Fruit fly (Drosophila melanogaster) whole organism, embryonic: Measurements from ENCODE around the gene CG11672.

Experiments
- Aef1 ChIP-seq: fragments of 200-800 bp; sonication (Bioruptor generic); IDR thresholded peaks from 3 replicates; pipeline ENCODE4 v1.3.6; 2022; ENCODE audit warnings: missing biosample characterization, missing genetic modification characterization
- Atf3 ChIP-seq: fragments of 200-800 bp; sonication (Bioruptor generic); optimal IDR thresholded peaks from 3 replicates; lab custom pipeline; 2016; ENCODE audit warnings: missing biosample characterization, missing genetic modification characterization
- Bdp1 ChIP-seq: fragments of 200-800 bp; sonication (Bioruptor generic); optimal IDR thresholded peaks from 3 replicates; lab custom pipeline; 2016; ENCODE audit warnings: missing biosample characterization, missing genetic modification characterization
- CG11695 ChIP-seq: fragments of 200-800 bp; sonication (Bioruptor generic); IDR thresholded peaks from 3 replicates; pipeline ENCODE4 v1.3.6; 2022; ENCODE audit warnings: missing biosample characterization, missing genetic modification characterization
- CG12236 ChIP-seq: fragments of 200-800 bp; sonication (Bioruptor generic); optimal IDR thresholded peaks from 2 replicates; lab custom pipeline; 2016; ENCODE audit warnings: missing biosample characterization, missing genetic modification characterization
- CG1233 ChIP-seq: fragments of 200-800 bp; sonication (Bioruptor generic); optimal IDR thresholded peaks from 4 replicates; lab custom pipeline; 2018; ENCODE audit warnings: missing biosample characterization, mild to moderate bottlenecking, missing genetic modification characterization
- CG12659 ChIP-seq: fragments of 200-800 bp; sonication (Bioruptor generic); optimal IDR thresholded peaks from 3 replicates; lab custom pipeline; 2017; ENCODE audit warnings: mild to moderate bottlenecking, missing biosample characterization, missing genetic modification reagents, missing genetic modification characterization
- CG13287 ChIP-seq: fragments of 200-800 bp; sonication (Bioruptor generic); IDR thresholded peaks from 2 replicates; pipeline ENCODE4 v1.3.6; 2022; ENCODE audit warnings: missing biosample characterization, missing genetic modification characterization; ENCODE audit not compliant: partially characterized antibody
- CG17385 ChIP-seq: fragments of 200-800 bp; sonication (Bioruptor generic); optimal IDR thresholded peaks from 3 replicates; lab custom pipeline; 2018; ENCODE audit warnings: missing biosample characterization, mild to moderate bottlenecking, missing genetic modification characterization
- CG17568 ChIP-seq: fragments of 200-800 bp; sonication (Bioruptor generic); optimal IDR thresholded peaks from 2 replicates; lab custom pipeline; 2018; ENCODE audit warnings: missing biosample characterization, mild to moderate bottlenecking, missing genetic modification characterization, moderate library complexity
- CG18011 ChIP-seq: fragments of 200-800 bp; sonication (Bioruptor generic); optimal IDR thresholded peaks from 2 replicates; lab custom pipeline; 2017; ENCODE audit warnings: missing biosample characterization, missing genetic modification characterization, mild to moderate bottlenecking, moderate library complexity, missing genotype
- CG2120 ChIP-seq: fragments of 200-800 bp; sonication (Bioruptor generic); optimal IDR thresholded peaks from 3 replicates; lab custom pipeline; 2016; ENCODE audit warnings: missing biosample characterization, missing genetic modification characterization
- CG2678 ChIP-seq: fragments of 200-800 bp; sonication (Bioruptor generic); optimal IDR thresholded peaks from 3 replicates; lab custom pipeline; 2019; ENCODE audit warnings: missing biosample characterization, mild to moderate bottlenecking, missing genetic modification characterization, moderate library complexity
- CG4617 ChIP-seq: fragments of 200-800 bp; sonication (Bioruptor generic); optimal IDR thresholded peaks from 3 replicates; lab custom pipeline; 2016; ENCODE audit warnings: missing biosample characterization, missing genetic modification characterization, borderline replicate concordance
- CG4730 ChIP-seq: fragments of 200-800 bp; sonication (Bioruptor generic); IDR thresholded peaks from 2 replicates; pipeline ENCODE4 v1.3.6; 2022; ENCODE audit warnings: missing biosample characterization, missing genetic modification characterization
- CG7271 ChIP-seq: fragments of 200-800 bp; sonication (Bioruptor generic); optimal IDR thresholded peaks from 2 replicates; lab custom pipeline; 2018; ENCODE audit warnings: missing biosample characterization, mild to moderate bottlenecking, missing genetic modification characterization, moderate library complexity
- CG9876 ChIP-seq: fragments of 200-800 bp; sonication (Bioruptor generic); optimal IDR thresholded peaks from 2 replicates; lab custom pipeline; 2016; ENCODE audit warnings: missing biosample characterization, missing genetic modification characterization
- Camta ChIP-seq: fragments of 200-800 bp; sonication (Bioruptor generic); optimal IDR thresholded peaks from 2 replicates; lab custom pipeline; 2016; ENCODE audit warnings: missing biosample characterization, missing genetic modification characterization
- CoRest ChIP-seq: fragments of 200-800 bp; sonication (Bioruptor generic); optimal IDR thresholded peaks from 3 replicates; lab custom pipeline; 2018; ENCODE audit warnings: missing biosample characterization, mild to moderate bottlenecking, missing genetic modification characterization, moderate library complexity
- CrebB ChIP-seq: fragments of 200-800 bp; sonication (Bioruptor generic); optimal IDR thresholded peaks from 3 replicates; lab custom pipeline; 2018; ENCODE audit warnings: missing biosample characterization, mild to moderate bottlenecking, missing genetic modification characterization
- Dad ChIP-seq: fragments of 200-800 bp; sonication (Bioruptor generic); optimal IDR thresholded peaks from 3 replicates; lab custom pipeline; 2016; ENCODE audit warnings: missing biosample characterization, missing genetic modification characterization
- Dfd ChIP-seq, 2 experiments: fragments of >200 bp; optimal IDR thresholded peaks; 2 replicates each; lab custom pipeline; 2017; ENCODE audit warnings: missing biosample characterization in 2 of 2, missing genetic modification characterization in 2 of 2
- Dip3 ChIP-seq: fragments of 200-800 bp; sonication (Bioruptor generic); optimal IDR thresholded peaks from 3 replicates; lab custom pipeline; 2016; ENCODE audit warnings: missing biosample characterization, missing genetic modification characterization
- Dll ChIP-seq: fragments of 200-800 bp; sonication (Bioruptor generic); IDR thresholded peaks from 4 replicates; pipeline ENCODE4 v1.3.6; 2022; ENCODE audit warnings: missing biosample characterization, missing genetic modification characterization; ENCODE audit not compliant: partially characterized antibody
- E2f1 ChIP-seq: fragments of 200-800 bp; sonication (Bioruptor generic); IDR thresholded peaks from 2 replicates; pipeline ENCODE4 v1.3.6; 2022; ENCODE audit warnings: missing biosample characterization, missing genetic modification characterization
- GATAe ChIP-seq: fragments of 200-800 bp; sonication (Bioruptor generic); conservative IDR thresholded peaks from 2 replicates; pipeline ENCODE4 v1.3.6; 2022; ENCODE audit warnings: missing biosample characterization, missing genetic modification characterization
- Gug ChIP-seq: fragments of 200-800 bp; sonication (Bioruptor generic); IDR thresholded peaks from 4 replicates; pipeline ENCODE4 v1.3.6; 2022; ENCODE audit warnings: missing biosample characterization, missing genetic modification characterization
- H2.0 ChIP-seq: fragments of 200-800 bp; sonication (Bioruptor generic); IDR thresholded peaks from 2 replicates; pipeline ENCODE4 v1.3.6; 2022; ENCODE audit warnings: missing biosample characterization, missing genetic modification characterization
- HmgD ChIP-seq: fragments of 200-800 bp; sonication (Bioruptor generic); optimal IDR thresholded peaks from 3 replicates; lab custom pipeline; 2016; ENCODE audit warnings: missing biosample characterization, missing genetic modification characterization
- Mad ChIP-seq: fragments of 200-800 bp; sonication (Bioruptor generic); optimal IDR thresholded peaks from 2 replicates; lab custom pipeline; 2016; ENCODE audit warnings: missing biosample characterization, missing genetic modification characterization
- NfI ChIP-seq: fragments of 200-800 bp; sonication (Bioruptor generic); optimal IDR thresholded peaks from 3 replicates; lab custom pipeline; 2018; ENCODE audit warnings: missing biosample characterization, mild to moderate bottlenecking, missing genetic modification characterization, moderate library complexity
- Sox100B ChIP-seq: fragments of 200-800 bp; sonication (Bioruptor generic); optimal IDR thresholded peaks from 3 replicates; lab custom pipeline; 2018; ENCODE audit warnings: missing biosample characterization, mild to moderate bottlenecking, missing genetic modification characterization
- Usf ChIP-seq: fragments of 200-800 bp; sonication (Bioruptor generic); optimal IDR thresholded peaks from 2 replicates; lab custom pipeline; 2017; ENCODE audit warnings: missing genotype, missing biosample characterization, missing genetic modification characterization
- ato ChIP-seq: fragments of 200-800 bp; sonication (Bioruptor generic); IDR thresholded peaks from 2 replicates; pipeline ENCODE4 v1.3.6; 2022; ENCODE audit warnings: missing biosample characterization, missing genetic modification characterization; ENCODE audit not compliant: partially characterized antibody
- cad ChIP-seq: fragments of >200 bp; optimal IDR thresholded peaks from 2 replicates; lab custom pipeline; 2017; ENCODE audit warnings: missing biosample characterization, missing genetic modification characterization
- cato ChIP-seq: fragments of 200-800 bp; sonication (Bioruptor generic); optimal IDR thresholded peaks from 2 replicates; lab custom pipeline; 2016; ENCODE audit warnings: missing biosample characterization, missing genetic modification characterization, borderline replicate concordance
- corto ChIP-seq: fragments of 200-800 bp; sonication (Bioruptor generic); optimal IDR thresholded peaks from 2 replicates; lab custom pipeline; 2016; ENCODE audit warnings: missing biosample characterization, mild to moderate bottlenecking, missing genetic modification characterization, moderate library complexity
- croc ChIP-seq: fragments of 200-800 bp; sonication (Bioruptor generic); conservative IDR thresholded peaks from 3 replicates; pipeline ENCODE4 v1.3.6; 2022; ENCODE audit warnings: missing biosample characterization, missing genetic modification characterization
- dysf ChIP-seq: fragments of 200-800 bp; sonication (Bioruptor generic); IDR thresholded peaks from 3 replicates; pipeline ENCODE4 v1.3.6; 2022; ENCODE audit warnings: missing biosample characterization, missing genetic modification characterization
- grau ChIP-seq: fragments of 200-800 bp; optimal IDR thresholded peaks from 3 replicates; lab custom pipeline; 2019; ENCODE audit warnings: missing biosample characterization, mild to moderate bottlenecking, missing genetic modification characterization, moderate library complexity
- gsb ChIP-seq: fragments of 200-800 bp; sonication (Bioruptor generic); IDR thresholded peaks from 2 replicates; pipeline ENCODE4 v1.3.6; 2022; ENCODE audit warnings: missing biosample characterization, missing genetic modification characterization
- jumu ChIP-seq: fragments of 200-800 bp; sonication (Bioruptor generic); optimal IDR thresholded peaks from 3 replicates; lab custom pipeline; 2016; ENCODE audit warnings: missing biosample characterization, missing genetic modification characterization
- seq ChIP-seq: fragments of 200-800 bp; sonication (Bioruptor generic); IDR thresholded peaks from 2 replicates; pipeline ENCODE4 v1.3.6; 2022; ENCODE audit warnings: missing biosample characterization, missing genetic modification characterization
- sqz ChIP-seq: fragments of 200-800 bp; sonication (Bioruptor generic); optimal IDR thresholded peaks from 3 replicates; lab custom pipeline; 2018; ENCODE audit warnings: missing biosample characterization, mild to moderate bottlenecking, missing genetic modification characterization
- tgo ChIP-seq: fragments of 200-800 bp; sonication (Bioruptor generic); IDR thresholded peaks from 3 replicates; pipeline ENCODE4 v1.3.6; 2022; ENCODE audit warnings: missing biosample characterization, missing genetic modification characterization
- tio ChIP-seq: fragments of 200-800 bp; sonication (Bioruptor generic); optimal IDR thresholded peaks from 2 replicates; lab custom pipeline; 2017; ENCODE audit warnings: missing biosample characterization, missing genetic modification characterization, inconsistent platforms
- tx ChIP-seq: fragments of 200-800 bp; sonication (Bioruptor generic); optimal IDR thresholded peaks from 2 replicates; lab custom pipeline; 2016; ENCODE audit warnings: missing biosample characterization, missing genetic modification characterization
- unc-4 ChIP-seq: fragments of 200-800 bp; sonication (Bioruptor generic); IDR thresholded peaks from 2 replicates; pipeline ENCODE4 v1.3.6; 2022; ENCODE audit warnings: missing biosample characterization, missing genetic modification characterization; ENCODE audit not compliant: partially characterized antibody
- usp ChIP-seq: fragments of >200 bp; optimal IDR thresholded peaks from 2 replicates; lab custom pipeline; 2017; ENCODE audit warnings: missing biosample characterization, missing genetic modification characterization
- vfl ChIP-seq: fragments of 200-800 bp; sonication (Bioruptor generic); optimal IDR thresholded peaks from 2 replicates; lab custom pipeline; 2016; ENCODE audit warnings: missing biosample characterization, missing genetic modification characterization

The CG11672 gene

DNA sequence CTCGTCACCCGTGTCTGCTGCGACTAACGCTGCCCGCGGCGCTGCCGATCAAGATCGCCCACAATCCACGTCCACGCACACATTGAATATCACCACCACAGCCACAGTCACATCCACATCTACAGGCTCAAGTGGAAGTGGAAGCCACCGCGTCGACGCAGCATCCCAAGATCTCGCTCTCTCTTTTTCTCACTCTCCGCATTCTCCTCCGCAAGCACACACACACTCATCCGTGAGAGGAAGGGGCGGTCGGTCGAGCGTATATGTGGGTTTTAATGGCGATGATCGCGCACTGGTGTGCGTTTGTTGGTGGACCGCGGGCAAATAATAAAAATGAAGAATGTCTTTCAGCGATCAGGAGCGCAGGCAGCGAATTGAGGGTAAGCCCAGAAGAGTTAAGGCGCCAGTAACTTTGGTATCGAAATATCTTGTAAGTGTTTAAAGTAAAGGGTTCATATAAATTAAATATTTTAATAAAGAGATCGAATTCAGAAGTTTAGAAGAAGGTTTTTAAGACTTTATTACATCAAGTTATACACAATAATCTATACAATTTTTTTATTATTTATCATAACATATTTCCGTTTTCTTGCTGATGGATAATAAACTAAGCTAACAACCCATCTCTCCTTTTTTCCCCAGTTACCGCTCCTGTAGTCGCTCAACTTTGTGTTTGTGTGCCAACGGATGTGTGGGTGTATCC is 43.5 kb upstream of the CG11672 start, which contains the start of gene Poxm (continued):
- TF ChIP-seq Atf3 (GFP tag; lab: Kevin White, UChicago) (peak; percentile 27), CG2678 (tag; lab: Kevin White, UChicago) (peak; percentile 96), NfI (GFP tag; lab: Kevin White, UChicago) (peak; percentile 88), seq (peak; percentile 78), ato (no peak), CG13287 (GFP tag; lab: Robert Waterston, UW) (no peak), CG12236 (GFP tag; lab: Kevin White, UChicago) (no peak), vfl (GFP tag; lab: Kevin White, UChicago) (peak; percentile 58), CrebB (no peak), Dip3 (GFP tag; lab: Kevin White, UChicago) (peak; percentile 19), CG17568 (GFP tag; lab: Kevin White, UChicago) (peak; percentile 56), tx (GFP tag; lab: Kevin White, UChicago) (peak; percentile 35), CG1233 (GFP tag; lab: Kevin White, UChicago) (peak; percentile 89), usp (no peak), E2f1 (GFP tag; lab: Robert Waterston, UW) (peak; percentile 91), CoRest (tag; lab: Kevin White, UChicago) (peak; percentile 97), CG9876 (no peak), CG17385 (GFP tag; lab: Kevin White, UChicago) (peak; percentile 82), unc-4 (no peak), Dad (GFP tag; lab: Kevin White, UChicago) (peak; percentile 75), Aef1 (GFP tag; lab: Robert Waterston, UW) (peak; percentile 90; the same call in 2 of the 3 replicates), jumu (GFP tag; lab: Kevin White, UChicago) (peak; percentile 71), cad (GFP tag; lab: Kevin White, UChicago) (no peak), sqz (GFP tag; lab: Kevin White, UChicago) (peak; percentile 90), GATAe (GFP tag; lab: Robert Waterston, UW) (no peak), Dfd (GFP tag; optimal IDR thresholded peaks at IDR 0.05; lab: Kevin White, UChicago) (peak in 1 of 2 experiments; percentile 83), CG4730 (peak; percentile 82), CG12659 (GFP tag; lab: Kevin White, UChicago) (peak; percentile 92), CG7271 (tag; lab: Kevin White, UChicago) (no peak), Gug (GFP tag; lab: Robert Waterston, UW) (peak; percentile 94), gsb (GFP tag; lab: Robert Waterston, UW) (peak; percentile 68; the same call in 1 of the 2 replicates), Bdp1 (GFP tag; lab: Kevin White, UChicago) (peak; percentile 44), Mad (peak; percentile 80), tgo (GFP tag; lab: Robert Waterston, UW) (peak; percentile 91), H2.0 (GFP tag; lab: Robert Waterston, UW) (peak; percentile 53), CG2120 (GFP tag; lab: Kevin White, UChicago) (peak; percentile 71), CG4617 (GFP tag; lab: Kevin White, UChicago) (peak; percentile 63), tio (GFP tag; lab: Kevin White, UChicago) (peak; percentile 88), Usf (peak; percentile 91), CG18011 (GFP tag; lab: Kevin White, UChicago) (no peak), Sox100B (GFP tag; lab: Kevin White, UChicago) (peak; percentile 96), cato (GFP tag; lab: Kevin White, UChicago) (peak; percentile 89), CG11695 (peak; percentile 83; the same call in 2 of the 3 replicates), HmgD (GFP tag; lab: Kevin White, UChicago) (peak; percentile 6), croc (peak; percentile 94), Camta (peak; percentile 66), dysf (peak; percentile 94), Dll (GFP tag; lab: Robert Waterston, UW) (no peak), grau (tag; lab: Kevin White, UChicago) (peak; percentile 93), corto (peak; percentile 0)
